Worm (Caenorhabditis elegans): ENCODE data around the gene C04G6.6.

The C04G6.6 gene

ce11 chrII:5099649-5100048 lies at the start of gene C04G6.6:
Gene C04G6.6 (minus strand): TSS chrII:5099749.
- TF ChIP-seq madf-3 (GFP tag; IDR thresholded peaks at IDR 0.05) (no peak), die-1 (tag; optimal IDR thresholded peaks at IDR 0.05) (no peak), nhr-179 (tag; optimal IDR thresholded peaks at IDR 0.05) (no peak), ccch-3 (GFP tag; optimal IDR thresholded peaks at IDR 0.05) (no peak), egrh-3 (GFP tag; IDR thresholded peaks at IDR 0.05) (no peak)

ce11 chrII:5148349-5148748 lies 48.8 kb upstream of the C04G6.6 start, which contains the start of gene F58A6.5:
Gene F58A6.5 (minus strand): TSS chrII:5148449.
- TF ChIP-seq K11D2.4 (GFP tag; IDR thresholded peaks at IDR 0.05) = no peak
- TF ChIP-seq aptf-3 (GFP tag; IDR thresholded peaks at IDR 0.05) = no peak
- no peak for TF ChIP-seq rec-8 (tag; optimal IDR thresholded peaks at IDR 0.05)
- no peak for TF ChIP-seq hlh-26 (GFP tag; conservative IDR thresholded peaks at IDR 0.05)
- no peak for TF ChIP-seq Y67H2A.10 (GFP tag; conservative IDR thresholded peaks at IDR 0.05)
- no peak for TF ChIP-seq cebp-2 (GFP tag; IDR thresholded peaks at IDR 0.05)
- TF ChIP-seq sea-2 (GFP tag; IDR thresholded peaks at IDR 0.05) = no peak
- no peak for TF ChIP-seq ZK185.1 (tag; optimal IDR thresholded peaks at IDR 0.05; ENCODE audit: poor library complexity, severe bottlenecking)
- TF ChIP-seq efl-1 (GFP tag; optimal IDR thresholded peaks at IDR 0.05) = no peak
- no peak for TF ChIP-seq aptf-2 (GFP tag; conservative IDR thresholded peaks at IDR 0.05)
- TF ChIP-seq attf-6 (GFP tag; IDR thresholded peaks at IDR 0.05) = no peak
- TF ChIP-seq ztf-22 (GFP tag; optimal IDR thresholded peaks at IDR 0.05) = no peak
- TF ChIP-seq Y95B8A.8 (GFP tag; IDR thresholded peaks at IDR 0.05) = no peak
- no peak for TF ChIP-seq fkh-3 (tag; optimal IDR thresholded peaks at IDR 0.05)

ce11 chrII:5142619-5143018 lies 43.1 kb upstream of the C04G6.6 start, which contains the start of gene F58A6.1:
Gene F58A6.1 (plus strand): TSS chrII:5142919.
- no peak for TF ChIP-seq lin-35 (GFP tag; optimal IDR thresholded peaks at IDR 0.05)
- no peak for TF ChIP-seq F10E7.11 (tag; optimal IDR thresholded peaks at IDR 0.05)
- TF ChIP-seq C17E4.6 (GFP tag; IDR thresholded peaks at IDR 0.05) = no peak
- TF ChIP-seq die-1 (tag; optimal IDR thresholded peaks at IDR 0.05) = no peak
- TF ChIP-seq ceh-91 (GFP tag; IDR thresholded peaks at IDR 0.05) = no peak
- no peak for TF ChIP-seq tbp1 (GFP tag; optimal IDR thresholded peaks at IDR 0.05)
- no peak for TF ChIP-seq ztf-18 (tag; optimal IDR thresholded peaks at IDR 0.05)
- TF ChIP-seq fkh-3 (tag; optimal IDR thresholded peaks at IDR 0.05) = no peak
- TF ChIP-seq hlh-12 (tag; optimal IDR thresholded peaks at IDR 0.05) = no peak
- TF ChIP-seq efl-1 (GFP tag; optimal IDR thresholded peaks at IDR 0.05) = no peak
- no peak for TF ChIP-seq rec-8 (tag; optimal IDR thresholded peaks at IDR 0.05)
- no peak for TF ChIP-seq B0261.1 (tag; optimal IDR thresholded peaks at IDR 0.05)
- TF ChIP-seq B0035.1 (tag; optimal IDR thresholded peaks at IDR 0.05) = no peak
- no peak for TF ChIP-seq ekl-4 (GFP tag; IDR thresholded peaks at IDR 0.05)
- TF ChIP-seq Y56A3A.18 (GFP tag; IDR thresholded peaks at IDR 0.05) = no peak
- TF ChIP-seq mel-28 (tag; optimal IDR thresholded peaks at IDR 0.05; ENCODE audit: borderline replicate concordance) = no peak
- TF ChIP-seq madf-6 (GFP tag; IDR thresholded peaks at IDR 0.05) = no peak
- no peak for TF ChIP-seq snpc-1.3 (tag; optimal IDR thresholded peaks at IDR 0.05; ENCODE audit: insufficient read depth)
- no peak for TF ChIP-seq sdz-38 (tag; optimal IDR thresholded peaks at IDR 0.05)

- no peak for TF ChIP-seq ztf-28 (GFP tag; IDR thresholded peaks at IDR 0.05)
- TF ChIP-seq Y79H2A.3 (GFP tag; conservative IDR thresholded peaks at IDR 0.05) = no peak
- 0 out of 2 replicates have a peak, but pooled peaks have one; percentile 29 for TF ChIP-seq dox-1 (GFP tag; IDR thresholded peaks at IDR 0.05)
- TF ChIP-seq K11D2.4 (GFP tag; IDR thresholded peaks at IDR 0.05) = no peak
- TF ChIP-seq Y56A3A.18 (GFP tag; IDR thresholded peaks at IDR 0.05) = no peak
- TF ChIP-seq F10E7.11 (tag; optimal IDR thresholded peaks at IDR 0.05) = no peak
- TF ChIP-seq K12H6.12 (tag; optimal IDR thresholded peaks at IDR 0.05) = no peak
- no peak for TF ChIP-seq nfyb-1 (GFP tag; IDR thresholded peaks at IDR 0.05)
- TF ChIP-seq F23B12.7 (tag; optimal IDR thresholded peaks at IDR 0.05; ENCODE audit: insufficient read depth) = no peak
- TF ChIP-seq mes-4 (tag; optimal IDR thresholded peaks at IDR 0.05) = no peak
- no peak for TF ChIP-seq Y53F4B.3 (GFP tag; IDR thresholded peaks at IDR 0.05)
- TF ChIP-seq lin-54 (GFP tag; optimal IDR thresholded peaks at IDR 0.05) = no peak
- peak; percentile 79 for TF ChIP-seq nhr-80 (tag; optimal IDR thresholded peaks at IDR 0.05)
- TF ChIP-seq Y53G8AR.9 (GFP tag; conservative IDR thresholded peaks at IDR 0.05) = no peak
Observed at ce11 chrII:5141945-5142514, 42.5 kb upstream of the C04G6.6 start, which contains the start of gene nas-29. Gene nas-29 (minus strand): TSS chrII:5142036.

Measured in whole organism, young adult.